Worm (Caenorhabditis elegans): ENCODE data around the gene C54E4.1.

The C54E4.1 gene

DNA sequence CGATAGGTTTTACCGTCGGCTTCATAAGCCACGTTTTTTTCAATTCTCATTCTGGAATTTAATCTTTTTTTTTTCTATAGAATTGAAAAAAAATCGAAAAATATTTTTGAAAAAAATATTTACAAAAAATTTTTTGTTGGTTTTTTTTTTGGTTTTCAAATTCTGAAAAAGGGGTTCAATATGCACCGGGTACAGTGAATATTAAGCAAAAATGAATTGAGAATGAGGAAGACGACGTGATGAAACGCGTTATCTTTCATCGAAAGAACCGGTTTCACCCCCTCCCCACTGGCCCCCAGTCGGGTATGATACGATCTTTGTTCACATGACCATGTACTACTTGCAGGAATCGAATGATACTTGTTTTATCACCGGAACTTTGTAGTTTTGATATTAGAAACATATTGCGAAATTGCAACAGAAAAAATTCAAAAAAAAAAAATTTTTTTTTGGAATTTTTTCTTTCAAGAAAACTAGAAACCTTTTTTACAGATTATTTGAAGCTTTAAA is 26.1 kb upstream of the C54E4.1 start, which contains the start of gene C54E4.5:
Gene C54E4.5, minus strand, starts transcription at position 51 of the 510 bp plus-strand sequence.
- peak; percentile 52 for TF ChIP-seq elt-1 (tag; optimal IDR thresholded peaks at IDR 0.05; ENCODE audit: borderline replicate concordance, insufficient read depth)
- no peak for TF ChIP-seq pha-4 (tag; optimal IDR thresholded peaks at IDR 0.05)

DNA sequence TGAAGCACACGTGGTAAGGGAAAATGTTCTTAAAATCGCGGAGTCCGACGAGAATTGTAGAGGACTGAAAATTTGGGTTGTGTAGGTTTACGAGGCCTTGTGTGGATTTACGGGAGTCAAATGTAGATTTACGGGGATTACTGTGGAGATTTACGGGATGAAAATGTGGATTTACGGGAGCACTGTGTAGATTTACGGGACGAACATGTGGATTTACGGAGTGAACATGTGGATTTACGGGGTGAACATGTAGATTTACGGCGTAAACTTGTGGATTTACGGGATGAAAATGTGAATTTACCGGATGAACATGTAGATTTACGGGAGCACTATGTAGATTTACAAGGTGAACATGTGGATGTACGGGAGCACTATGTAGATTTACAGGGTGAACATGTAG is 19.2 kb upstream of the C54E4.1 start:
- no peak for TF ChIP-seq sem-2 (GFP tag; optimal IDR thresholded peaks at IDR 0.05)
- no peak for TF ChIP-seq nhr-76 (tag; optimal IDR thresholded peaks at IDR 0.05)
- TF ChIP-seq elt-3 (tag; optimal IDR thresholded peaks at IDR 0.05), result no peak
- TF ChIP-seq ceh-43 (GFP tag; optimal IDR thresholded peaks at IDR 0.05), result no peak
- TF ChIP-seq nhr-28 (tag; optimal IDR thresholded peaks at IDR 0.05), result no peak
- TF ChIP-seq pha-4 (tag; optimal IDR thresholded peaks at IDR 0.05), result no peak
- no peak for TF ChIP-seq unc-39 (tag; optimal IDR thresholded peaks at IDR 0.05)
- no peak for TF ChIP-seq blmp-1 (tag; optimal IDR thresholded peaks at IDR 0.05)
- TF ChIP-seq cnd-1 (tag; optimal IDR thresholded peaks at IDR 0.05), result no peak
- no peak for TF ChIP-seq zip-8 (tag; optimal IDR thresholded peaks at IDR 0.05)
- TF ChIP-seq unc-62 (GFP tag; optimal IDR thresholded peaks at IDR 0.05), result no peak
- TF ChIP-seq flh-1 (GFP tag; optimal IDR thresholded peaks at IDR 0.05), result no peak
- no peak for TF ChIP-seq mep-1 (tag; optimal IDR thresholded peaks at IDR 0.05)
- TF ChIP-seq sptf-1 (tag; optimal IDR thresholded peaks at IDR 0.05), result no peak
- TF ChIP-seq nhr-237 (tag; optimal IDR thresholded peaks at IDR 0.05), result no peak
- TF ChIP-seq ces-1 (GFP tag; optimal IDR thresholded peaks at IDR 0.05), result no peak
- TF ChIP-seq nhr-2 (tag; optimal IDR thresholded peaks at IDR 0.05), result no peak

DNA sequence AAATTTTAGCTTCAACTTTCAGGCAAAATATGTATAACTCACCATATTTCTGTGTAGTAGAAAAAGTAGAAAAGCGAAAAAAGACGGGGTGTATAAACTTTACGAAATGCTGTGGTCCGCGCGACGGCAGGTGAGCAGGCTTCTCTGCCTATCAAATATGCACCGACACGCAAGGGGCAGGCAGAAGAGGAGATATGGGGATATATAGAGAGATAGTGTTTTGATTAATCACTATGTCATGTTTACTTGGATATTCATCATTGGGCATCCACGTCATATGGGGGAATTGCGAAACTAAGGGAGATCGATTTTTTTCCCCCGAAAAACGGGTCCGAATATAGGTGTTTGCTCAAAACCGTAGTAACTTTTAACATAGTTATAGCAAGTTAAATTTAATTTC is 16.3 kb upstream of the C54E4.1 start, which contains the start of gene gcy-37:
Gene gcy-37, minus strand, starts transcription at position 101 of the 400 bp plus-strand sequence.
- TF ChIP-seq nhr-76 (tag; optimal IDR thresholded peaks at IDR 0.05), result no peak
- TF ChIP-seq elt-3 (tag; optimal IDR thresholded peaks at IDR 0.05), result no peak
- no peak for TF ChIP-seq nhr-2 (tag; optimal IDR thresholded peaks at IDR 0.05)
- TF ChIP-seq unc-39 (tag; optimal IDR thresholded peaks at IDR 0.05), result no peak
- no peak for TF ChIP-seq blmp-1 (tag; optimal IDR thresholded peaks at IDR 0.05)
- no peak for TF ChIP-seq lin-13 (tag; optimal IDR thresholded peaks at IDR 0.05)
- TF ChIP-seq flh-1 (GFP tag; optimal IDR thresholded peaks at IDR 0.05), result no peak
- no peak for TF ChIP-seq M03D4.4 (tag; optimal IDR thresholded peaks at IDR 0.05)
- no peak for TF ChIP-seq nhr-12 (tag; optimal IDR thresholded peaks at IDR 0.05)
- TF ChIP-seq pha-4 (tag; optimal IDR thresholded peaks at IDR 0.05), result no peak
- no peak for TF ChIP-seq nhr-237 (tag; optimal IDR thresholded peaks at IDR 0.05)
- TF ChIP-seq unc-120 (tag; optimal IDR thresholded peaks at IDR 0.05; ENCODE audit: poor library complexity, severe bottlenecking), result no peak

DNA sequence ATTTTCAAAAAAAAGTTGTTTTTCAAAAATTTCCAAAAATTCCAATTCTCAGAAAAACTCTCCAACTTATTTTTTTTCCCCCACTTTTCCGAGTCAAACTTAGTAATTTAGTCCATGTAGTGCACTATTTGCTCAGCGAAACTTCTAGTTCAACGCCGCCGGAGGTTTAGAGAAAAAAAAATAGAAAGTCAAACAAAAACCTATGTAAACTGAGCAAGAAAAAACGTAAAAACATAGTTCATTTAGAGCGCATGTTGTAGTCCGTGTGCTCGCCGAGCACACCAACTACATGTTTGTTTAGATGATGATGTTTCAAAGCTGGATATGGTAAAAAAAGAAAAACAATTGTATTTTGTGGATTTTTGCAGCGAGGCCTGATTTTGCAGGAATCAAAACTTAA is 13.1 kb upstream of the C54E4.1 start:
- TF ChIP-seq lin-13 (tag; optimal IDR thresholded peaks at IDR 0.05), result no peak
- TF ChIP-seq nhr-237 (tag; optimal IDR thresholded peaks at IDR 0.05), result no peak
- peak; percentile 44 for TF ChIP-seq nhr-28 (tag; optimal IDR thresholded peaks at IDR 0.05)
- no peak for TF ChIP-seq drap-1 (GFP tag; optimal IDR thresholded peaks at IDR 0.05)
- no peak for TF ChIP-seq hlh-1 (tag; optimal IDR thresholded peaks at IDR 0.05)
- no peak for TF ChIP-seq cnd-1 (tag; optimal IDR thresholded peaks at IDR 0.05)
- no peak for TF ChIP-seq lsy-2 (tag; optimal IDR thresholded peaks at IDR 0.05)

DNA sequence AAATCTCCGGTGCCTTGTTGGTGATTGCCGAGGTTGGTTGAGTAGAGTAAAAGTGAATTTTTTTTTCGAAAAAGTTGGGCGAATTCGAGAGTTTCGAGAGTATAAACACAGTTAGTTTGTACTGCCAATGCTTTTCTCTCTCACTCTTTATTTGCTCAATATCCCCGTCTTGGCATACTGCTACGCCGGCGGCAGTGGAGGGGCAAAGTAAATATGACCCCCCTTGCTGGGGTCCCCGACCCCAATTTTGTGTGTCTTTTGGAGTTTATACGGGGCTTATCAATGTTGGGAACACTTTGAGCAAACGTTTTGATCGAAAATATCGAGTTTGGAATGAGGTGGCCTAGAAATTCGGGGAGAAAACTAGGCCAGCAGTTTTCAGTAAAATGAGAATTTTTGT is 6.9 kb upstream of the C54E4.1 start, which contains the start of gene C54E4.4:
Gene C54E4.4, minus strand, starts transcription at position 101 of the 400 bp plus-strand sequence.
- TF ChIP-seq hlh-1 (tag; optimal IDR thresholded peaks at IDR 0.05), result no peak
- no peak for TF ChIP-seq nhr-2 (tag; optimal IDR thresholded peaks at IDR 0.05)
- no peak for TF ChIP-seq nhr-76 (tag; optimal IDR thresholded peaks at IDR 0.05)
- TF ChIP-seq cnd-1 (tag; optimal IDR thresholded peaks at IDR 0.05), result no peak
- TF ChIP-seq ham-2 (GFP tag; optimal IDR thresholded peaks at IDR 0.05), result no peak

DNA sequence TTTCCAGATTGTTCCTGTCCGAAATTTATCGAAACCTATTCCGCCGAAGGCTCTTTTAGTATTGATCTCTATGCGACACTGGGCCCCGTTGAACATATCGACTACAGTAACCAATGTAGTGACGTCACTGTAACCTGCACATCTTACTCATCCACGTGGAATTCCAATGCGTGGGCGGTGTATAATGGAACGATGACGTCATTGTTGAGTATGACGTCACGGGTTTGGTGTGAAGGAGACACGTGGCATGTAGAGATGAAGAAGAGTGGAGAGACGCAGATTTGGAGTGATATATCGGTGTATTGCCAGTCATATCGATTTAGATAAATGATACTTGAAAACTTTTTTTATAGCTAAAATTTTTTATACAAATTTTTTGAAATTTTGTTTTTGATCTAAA is 5.1 kb upstream of the C54E4.1 start:
- TF ChIP-seq unc-120 (tag; optimal IDR thresholded peaks at IDR 0.05; ENCODE audit: poor library complexity, severe bottlenecking) (no peak), zip-8 (tag; optimal IDR thresholded peaks at IDR 0.05) (peak; percentile 97)

DNA sequence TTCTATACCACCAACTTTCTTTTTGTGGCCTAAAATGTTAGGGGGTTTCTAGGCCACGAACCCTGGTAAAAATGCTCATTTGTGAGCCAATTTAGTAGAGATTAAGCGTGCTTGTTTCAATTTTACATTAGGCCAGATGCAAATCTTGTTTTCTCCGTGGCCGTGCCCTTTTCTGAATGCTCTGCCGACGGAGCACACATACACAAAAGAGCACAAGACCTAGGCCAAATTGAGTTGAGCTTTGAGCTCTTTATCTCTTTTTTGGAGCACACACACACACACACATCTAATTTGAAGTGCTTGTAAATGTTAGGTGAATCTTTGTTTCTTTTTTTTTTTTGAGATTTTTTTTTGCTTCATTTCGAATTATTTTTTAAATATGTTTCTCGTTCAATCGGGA is 2.5 kb upstream of the C54E4.1 start:
- peak; percentile 71 for TF ChIP-seq ces-1 (GFP tag; optimal IDR thresholded peaks at IDR 0.05)
- TF ChIP-seq nhr-2 (tag; optimal IDR thresholded peaks at IDR 0.05), result no peak
